Worm (Caenorhabditis elegans): Measurements from ENCODE around the gene msp-55.
A peak's percentile ranks its signal among the peaks of the same experiment; 100 is the strongest.

Gene msp-55

DNA sequence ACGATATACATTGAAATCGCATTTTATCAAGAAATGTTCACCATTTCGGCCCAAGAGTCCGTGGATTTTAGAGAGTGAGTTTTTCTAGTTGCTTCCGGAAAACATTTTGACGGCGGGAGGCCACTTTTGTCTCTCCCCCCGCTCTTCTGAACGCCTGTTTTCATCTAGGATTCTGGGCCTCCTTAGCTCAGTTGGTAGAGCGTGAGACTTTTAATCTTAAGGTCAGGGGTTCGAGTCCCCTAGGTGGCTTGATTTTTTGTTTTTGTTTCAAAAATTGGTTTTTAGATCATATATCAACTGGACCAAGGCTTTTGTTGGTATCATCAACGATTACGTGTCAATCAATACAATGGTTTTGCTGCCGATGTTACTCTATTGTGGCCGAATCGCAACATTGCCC lies 17.1 kb downstream of the msp-55 start (continued):
- peak; percentile 46 for TF ChIP-seq egrh-3 (GFP tag; IDR thresholded peaks at IDR 0.05)
- no peak for TF ChIP-seq repo-1 (tag; optimal IDR thresholded peaks at IDR 0.05)
- no peak for TF ChIP-seq ceh-79 (tag; optimal IDR thresholded peaks at IDR 0.05)
- TF ChIP-seq lin-54 (GFP tag; optimal IDR thresholded peaks at IDR 0.05): no peak
- TF ChIP-seq F22D6.2 (tag; optimal IDR thresholded peaks at IDR 0.05): no peak
- no peak for TF ChIP-seq hsf-1 (GFP tag; IDR thresholded peaks at IDR 0.05)
- no peak for TF ChIP-seq C06A6.2 (GFP tag; conservative IDR thresholded peaks at IDR 0.05)
- no peak for TF ChIP-seq K11D2.4 (GFP tag; IDR thresholded peaks at IDR 0.05)
- peak; percentile 63 for TF ChIP-seq athp-1 (tag; optimal IDR thresholded peaks at IDR 0.05)
- no peak for TF ChIP-seq lir-1 (GFP tag; conservative IDR thresholded peaks at IDR 0.05)
- TF ChIP-seq tbp1 (GFP tag; optimal IDR thresholded peaks at IDR 0.05): peak; percentile 99
- TF ChIP-seq F55B11.4 (tag; optimal IDR thresholded peaks at IDR 0.05; ENCODE audit: borderline replicate concordance, insufficient read depth): no peak
- no peak for TF ChIP-seq B0336.3 (GFP tag; IDR thresholded peaks at IDR 0.05)
- no peak for TF ChIP-seq dpff-1 (tag; optimal IDR thresholded peaks at IDR 0.05)
- peak; percentile 44 for TF ChIP-seq F10E7.11 (tag; optimal IDR thresholded peaks at IDR 0.05)
- no peak for TF ChIP-seq cebp-1 (GFP tag; IDR thresholded peaks at IDR 0.05)
- no peak for TF ChIP-seq cebp-1 (tag; optimal IDR thresholded peaks at IDR 0.05)
- TF ChIP-seq fkh-3 (tag; optimal IDR thresholded peaks at IDR 0.05): no peak
- no peak for TF ChIP-seq pha-4 (tag; optimal IDR thresholded peaks at IDR 0.05)
- no peak for TF ChIP-seq egl-18 (GFP tag; IDR thresholded peaks at IDR 0.05)
- peak; percentile 26 for TF ChIP-seq F57A8.1 (GFP tag; optimal IDR thresholded peaks at IDR 0.05)
- TF ChIP-seq tlf-1 (GFP tag; optimal IDR thresholded peaks at IDR 0.05): no peak
- TF ChIP-seq rec-8 (tag; optimal IDR thresholded peaks at IDR 0.05): peak; percentile 9 to 77
- TF ChIP-seq ceh-27 (GFP tag; optimal IDR thresholded peaks at IDR 0.05): peak; percentile 30
- no peak for TF ChIP-seq Y95B8A.8 (GFP tag; IDR thresholded peaks at IDR 0.05)
- no peak for TF ChIP-seq hmg-20 (GFP tag; IDR thresholded peaks at IDR 0.05)
- TF ChIP-seq B0019.2 (GFP tag; conservative IDR thresholded peaks at IDR 0.05): no peak
- peak; percentile 12 for TF ChIP-seq snpc-3.4 (tag; optimal IDR thresholded peaks at IDR 0.05)
- TF ChIP-seq B0035.1 (tag; optimal IDR thresholded peaks at IDR 0.05): no peak
- TF ChIP-seq unc-62 (GFP tag; optimal IDR thresholded peaks at IDR 0.05): no peak

DNA sequence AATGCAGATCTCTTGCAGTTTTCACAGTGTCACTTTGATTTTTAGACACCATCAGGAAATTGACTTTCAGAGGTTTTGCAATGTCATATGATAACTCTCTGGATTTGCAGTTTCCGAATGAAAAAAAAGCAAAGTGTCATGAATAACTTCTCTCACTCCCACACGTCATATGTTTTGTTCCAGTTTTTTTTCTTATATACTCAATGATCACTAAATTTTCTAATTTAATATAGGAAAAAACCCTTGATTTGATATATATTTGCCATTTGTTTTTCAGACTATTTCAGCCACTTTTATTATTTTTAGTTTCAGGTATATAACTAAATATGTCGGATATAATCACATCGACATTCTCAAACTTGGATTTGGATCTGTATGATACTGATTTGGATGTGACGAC lies 18.3 kb downstream of the msp-55 start, which contains the start of gene C09B9.1:
TSS of gene C09B9.1 (plus strand) at position 301 of the 400 bp plus-strand sequence.
- TF ChIP-seq ceh-100 (GFP tag; IDR thresholded peaks at IDR 0.05): no peak
- no peak for TF ChIP-seq ceh-40 (GFP tag; IDR thresholded peaks at IDR 0.05)
- no peak for TF ChIP-seq sea-2 (GFP tag; IDR thresholded peaks at IDR 0.05)
- TF ChIP-seq zim-3 (tag; optimal IDR thresholded peaks at IDR 0.05): no peak
- TF ChIP-seq F10E7.11 (tag; optimal IDR thresholded peaks at IDR 0.05): no peak
- no peak for TF ChIP-seq dpl-1 (GFP tag; optimal IDR thresholded peaks at IDR 0.05)
- TF ChIP-seq lin-35 (GFP tag; optimal IDR thresholded peaks at IDR 0.05): no peak
- TF ChIP-seq unc-62 (GFP tag; optimal IDR thresholded peaks at IDR 0.05): no peak
- TF ChIP-seq ceh-58 (GFP tag; IDR thresholded peaks at IDR 0.05): no peak
- no peak for TF ChIP-seq rcor-1 (GFP tag; IDR thresholded peaks at IDR 0.05)
- no peak for TF ChIP-seq hrde-1 (tag; optimal IDR thresholded peaks at IDR 0.05; ENCODE audit: borderline replicate concordance)
- TF ChIP-seq mxl-1 (tag; optimal IDR thresholded peaks at IDR 0.05): no peak

Measured in whole organism, young adult.